Worm (Caenorhabditis elegans) whole organism, midembryonic: ENCODE data around the gene ZK896.5.

Experiments used
- flt-1 ChIP-seq: fragments of 200-800 bp; sonication (Bioruptor generic); IDR thresholded peaks from 2 replicates; pipeline ENCODE4 v1.3.6; 2022; ENCODE audit warnings: missing genetic modification characterization, missing compliant biosample characterization
- klf-2 ChIP-seq: fragments of 200-800 bp; sonication (Bioruptor generic); conservative IDR thresholded peaks from 2 replicates; pipeline ENCODE4 v1.3.6; 2022; ENCODE audit warnings: missing genetic modification reagents, missing genetic modification characterization, missing compliant biosample characterization
- med-1 ChIP-seq: sonication (generic microtip); optimal IDR thresholded peaks from 2 replicates; lab custom pipeline; 2017; ENCODE audit warnings: missing genetic modification characterization, mild to moderate bottlenecking, missing compliant biosample characterization, antibody characterized with exemption, missing genetic modification reagents; ENCODE audit not compliant: insufficient read depth
- ztf-23 ChIP-seq: fragments of 200-800 bp; sonication (Bioruptor generic); IDR thresholded peaks from 2 replicates; pipeline ENCODE4 v1.3.6; 2022; ENCODE audit warnings: missing genetic modification reagents, missing genetic modification characterization, missing compliant biosample characterization

DNA sequence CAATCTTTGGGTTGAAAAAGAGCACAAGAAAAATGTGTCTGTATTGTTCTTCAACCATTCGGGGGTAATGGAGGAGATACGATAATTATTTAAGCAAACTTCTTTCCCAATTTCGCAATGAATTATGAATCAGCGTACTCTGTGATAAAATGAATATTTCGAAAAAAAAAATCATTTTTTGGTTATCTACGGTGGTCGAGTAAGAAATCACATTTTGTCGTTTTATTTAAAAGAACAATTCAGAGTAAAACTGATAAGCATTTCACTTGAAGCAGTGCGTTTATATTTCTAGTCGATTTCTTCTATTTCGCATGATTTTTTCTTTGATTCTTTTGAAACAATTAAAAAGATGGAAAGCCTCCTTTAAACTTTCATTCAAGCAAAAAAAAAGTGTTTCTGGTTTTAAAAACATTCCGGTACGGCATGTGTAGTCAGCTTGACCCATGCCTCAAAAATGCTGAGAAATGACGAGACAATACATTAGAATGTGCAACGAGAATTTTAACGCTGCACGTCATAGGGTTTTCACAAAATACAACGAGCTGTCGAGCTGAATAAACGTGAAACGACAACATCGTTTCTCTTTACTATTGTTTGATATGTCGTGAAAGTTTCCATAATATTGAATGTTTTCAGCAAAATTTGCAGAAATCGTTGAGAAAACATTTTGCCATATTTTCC lies 23.1 kb upstream of the ZK896.5 start, which contains the start of gene K08D8.2:
- TF ChIP-seq med-1 (GFP tag; lab: Kevin White, UChicago) (no peak), ztf-23 (GFP tag; lab: Robert Waterston, UW) (no peak), flt-1 (GFP tag; lab: Robert Waterston, UW) (no peak), klf-2 (GFP tag; lab: Robert Waterston, UW) (no peak)
